Fruit fly (Drosophila melanogaster) whole organism, embryonic: ENCODE data around the gene Hr78.

Source experiments
- ATbp ChIP-seq: fragments of 200-800 bp; sonication (Bioruptor generic); optimal IDR thresholded peaks from 2 replicates; lab custom pipeline; 2017; ENCODE audit warnings: missing biosample characterization, mild to moderate bottlenecking, missing genetic modification characterization, missing genetic modification reagents
- CG10431 ChIP-seq: fragments of 200-800 bp; sonication (Bioruptor generic); optimal IDR thresholded peaks from 3 replicates; lab custom pipeline; 2018; ENCODE audit warnings: missing biosample characterization, mild to moderate bottlenecking, missing genetic modification characterization
- CG10565 ChIP-seq: fragments of 200-800 bp; sonication (Bioruptor generic); optimal IDR thresholded peaks from 3 replicates; lab custom pipeline; 2016; ENCODE audit warnings: missing biosample characterization, mild to moderate bottlenecking, missing genetic modification characterization
- CG11093 ChIP-seq: fragments of 200-800 bp; sonication (Bioruptor generic); IDR thresholded peaks from 3 replicates; pipeline ENCODE4 v1.3.6; 2022; ENCODE audit warnings: missing biosample characterization, missing genetic modification characterization
- CG11456 ChIP-seq: fragments of 200-800 bp; sonication (Bioruptor generic); IDR thresholded peaks from 3 replicates; pipeline ENCODE4 v1.3.6; 2022; ENCODE audit warnings: missing biosample characterization, missing genetic modification characterization
- CG12942 ChIP-seq: fragments of 200-800 bp; sonication (Bioruptor generic); optimal IDR thresholded peaks from 3 replicates; lab custom pipeline; 2016; ENCODE audit warnings: missing biosample characterization, missing genetic modification characterization
- CG14667 ChIP-seq: fragments of 200-800 bp; sonication (Bioruptor generic); IDR thresholded peaks from 2 replicates; pipeline ENCODE4 v1.3.6; 2022; ENCODE audit warnings: missing biosample characterization, missing genetic modification characterization
- CG14710 ChIP-seq: fragments of 200-800 bp; sonication (Bioruptor generic); optimal IDR thresholded peaks from 3 replicates; lab custom pipeline; 2019; ENCODE audit warnings: missing biosample characterization, mild to moderate bottlenecking, missing genetic modification characterization, moderate library complexity
- CG15479 ChIP-seq: fragments of 200-800 bp; sonication (Bioruptor generic); optimal IDR thresholded peaks from 3 replicates; lab custom pipeline; 2019; ENCODE audit warnings: missing biosample characterization, mild to moderate bottlenecking, missing genetic modification characterization, moderate library complexity
- CG15514 ChIP-seq: fragments of 200-800 bp; sonication (Bioruptor generic); optimal IDR thresholded peaks from 3 replicates; lab custom pipeline; 2017; ENCODE audit warnings: missing biosample characterization, missing genetic modification characterization, mild to moderate bottlenecking, moderate library complexity, missing genetic modification reagents
- CG16779 ChIP-seq: fragments of 200-800 bp; sonication (Bioruptor generic); IDR thresholded peaks from 2 replicates; pipeline ENCODE4 v1.3.6; 2022; ENCODE audit warnings: missing biosample characterization, missing genetic modification characterization
- CG17186 ChIP-seq: fragments of 200-800 bp; sonication (Bioruptor generic); optimal IDR thresholded peaks from 3 replicates; lab custom pipeline; 2017; ENCODE audit warnings: missing biosample characterization, missing genetic modification reagents, missing genetic modification characterization
- CG17359 ChIP-seq: fragments of 200-800 bp; sonication (Bioruptor generic); optimal IDR thresholded peaks from 3 replicates; lab custom pipeline; 2018; ENCODE audit warnings: missing biosample characterization, mild to moderate bottlenecking, missing genetic modification characterization, moderate library complexity
- CG17568 ChIP-seq: fragments of 200-800 bp; sonication (Bioruptor generic); optimal IDR thresholded peaks from 2 replicates; lab custom pipeline; 2018; ENCODE audit warnings: missing biosample characterization, mild to moderate bottlenecking, missing genetic modification characterization, moderate library complexity
- CG1792 ChIP-seq: fragments of 200-800 bp; sonication (Bioruptor generic); optimal IDR thresholded peaks from 2 replicates; lab custom pipeline; 2016; ENCODE audit warnings: missing biosample characterization, missing genetic modification characterization
- CG2129 ChIP-seq: fragments of 200-800 bp; sonication (Bioruptor generic); IDR thresholded peaks from 2 replicates; pipeline ENCODE4 v1.3.6; 2022; ENCODE audit warnings: missing biosample characterization, missing genetic modification characterization; ENCODE audit not compliant: partially characterized antibody
- CG31224 ChIP-seq: fragments of 200-800 bp; sonication (Bioruptor generic); IDR thresholded peaks from 2 replicates; pipeline ENCODE4 v1.3.6; 2022; ENCODE audit warnings: missing biosample characterization, missing genetic modification characterization
- CG33213 ChIP-seq: fragments of 200-800 bp; sonication (Bioruptor generic); optimal IDR thresholded peaks from 3 replicates; lab custom pipeline; 2016; ENCODE audit warnings: missing biosample characterization, missing genetic modification characterization
- CG3995 ChIP-seq: fragments of 200-800 bp; sonication (Bioruptor generic); optimal IDR thresholded peaks from 3 replicates; lab custom pipeline; 2016; ENCODE audit warnings: missing biosample characterization, missing genetic modification characterization
- CG4424 ChIP-seq: fragments of 200-800 bp; sonication (Bioruptor generic); optimal IDR thresholded peaks from 3 replicates; lab custom pipeline; 2016; ENCODE audit warnings: missing biosample characterization, missing genetic modification characterization
- CG4617 ChIP-seq: fragments of 200-800 bp; sonication (Bioruptor generic); optimal IDR thresholded peaks from 3 replicates; lab custom pipeline; 2016; ENCODE audit warnings: missing biosample characterization, missing genetic modification characterization, borderline replicate concordance
- CG4854 ChIP-seq: fragments of 200-800 bp; sonication (Bioruptor generic); optimal IDR thresholded peaks from 2 replicates; lab custom pipeline; 2016; ENCODE audit warnings: missing biosample characterization, missing genetic modification characterization, inconsistent platforms
- CG7357 ChIP-seq: fragments of 200-800 bp; sonication (Bioruptor generic); IDR thresholded peaks from 3 replicates; pipeline ENCODE4 v1.3.6; 2022; ENCODE audit warnings: missing biosample characterization, missing genetic modification characterization
- CG7963 ChIP-seq: fragments of 200-800 bp; sonication (Bioruptor generic); IDR thresholded peaks from 3 replicates; pipeline ENCODE4 v1.3.6; 2022; ENCODE audit warnings: missing biosample characterization, missing genetic modification characterization; ENCODE audit not compliant: partially characterized antibody
- CG9727 ChIP-seq: fragments of 200-800 bp; sonication (Bioruptor generic); optimal IDR thresholded peaks from 3 replicates; lab custom pipeline; 2017; ENCODE audit warnings: missing biosample characterization, mild to moderate bottlenecking, missing genetic modification characterization
- CG9797 ChIP-seq: fragments of 200-800 bp; sonication (Bioruptor generic); optimal IDR thresholded peaks from 3 replicates; lab custom pipeline; 2018; ENCODE audit warnings: missing biosample characterization, mild to moderate bottlenecking, missing genetic modification characterization
- CTCF ChIP-seq: fragments of 200-800 bp; sonication (Bioruptor generic); optimal IDR thresholded peaks from 2 replicates; lab custom pipeline; 2017; ENCODE audit warnings: missing biosample characterization, mild to moderate bottlenecking, missing genetic modification characterization, moderate library complexity
- Fer3 ChIP-seq: fragments of 200-800 bp; sonication (Bioruptor generic); optimal IDR thresholded peaks from 2 replicates; lab custom pipeline; 2018; ENCODE audit warnings: missing biosample characterization, mild to moderate bottlenecking, missing genetic modification characterization, moderate library complexity
- Hmx ChIP-seq: fragments of 200-800 bp; sonication (Bioruptor generic); optimal IDR thresholded peaks from 2 replicates; lab custom pipeline; 2016; ENCODE audit warnings: missing biosample characterization, missing genetic modification characterization
- Jarid2 ChIP-seq: fragments of 200-800 bp; sonication (Bioruptor generic); optimal IDR thresholded peaks from 3 replicates; lab custom pipeline; 2017; ENCODE audit warnings: mild to moderate bottlenecking, missing biosample characterization, missing genetic modification reagents, missing genetic modification characterization
- Kr ChIP-seq: fragments of 200-800 bp; sonication (Bioruptor generic); optimal IDR thresholded peaks from 2 replicates; lab custom pipeline; 2017; ENCODE audit warnings: missing biosample characterization, mild to moderate bottlenecking, missing genetic modification characterization
- Lim3 ChIP-seq: fragments of 200-800 bp; sonication (Bioruptor generic); IDR thresholded peaks from 2 replicates; pipeline ENCODE4 v1.3.6; 2022; ENCODE audit warnings: missing biosample characterization, missing genetic modification characterization
- Stat92E ChIP-seq, 3 experiments: fragments of >200 bp in 2 of 3; fragments of 200-800 bp in 1 of 3; sonication (Bioruptor generic) in 1 of 3; optimal IDR thresholded peaks; 2 replicates each; lab custom pipeline; 2017 to 2019; ENCODE audit warnings: missing biosample characterization in 3 of 3, missing genetic modification characterization in 3 of 3, mild to moderate bottlenecking in 1 of 3, moderate library complexity in 1 of 3
- cad ChIP-seq: fragments of >200 bp; optimal IDR thresholded peaks from 2 replicates; lab custom pipeline; 2017; ENCODE audit warnings: missing biosample characterization, missing genetic modification characterization
- ci ChIP-seq: fragments of 200-800 bp; sonication (Bioruptor generic); IDR thresholded peaks from 3 replicates; pipeline ENCODE4 v1.3.6; 2022; ENCODE audit warnings: missing biosample characterization, missing genetic modification characterization
- esg ChIP-seq: fragments of 200-800 bp; sonication (Bioruptor generic); conservative IDR thresholded peaks from 2 replicates; pipeline ENCODE4 v1.3.6; 2022; ENCODE audit warnings: missing biosample characterization, missing genetic modification characterization
- fd102C ChIP-seq: fragments of 200-800 bp; sonication (Bioruptor generic); optimal IDR thresholded peaks from 2 replicates; lab custom pipeline; 2018; ENCODE audit warnings: missing biosample characterization, mild to moderate bottlenecking, missing genetic modification characterization, moderate library complexity
- gfzf ChIP-seq: fragments of 200-800 bp; sonication (Bioruptor generic); optimal IDR thresholded peaks from 2 replicates; lab custom pipeline; 2016; ENCODE audit warnings: missing biosample characterization, mild to moderate bottlenecking, missing genetic modification characterization, moderate library complexity
- kni ChIP-seq: fragments of 200-800 bp; sonication (Bioruptor generic); optimal IDR thresholded peaks from 3 replicates; lab custom pipeline; 2017; ENCODE audit warnings: mild to moderate bottlenecking, missing biosample characterization, missing genetic modification reagents, missing genetic modification characterization
- knrl ChIP-seq: fragments of 200-800 bp; sonication (Bioruptor generic); IDR thresholded peaks from 3 replicates; pipeline ENCODE4 v1.3.6; 2022; ENCODE audit warnings: missing biosample characterization, missing genetic modification characterization; ENCODE audit not compliant: partially characterized antibody
- lbe ChIP-seq: fragments of 200-800 bp; sonication (Bioruptor generic); optimal IDR thresholded peaks from 2 replicates; lab custom pipeline; 2016; ENCODE audit warnings: missing biosample characterization, mild to moderate bottlenecking, missing genetic modification characterization
- lov ChIP-seq, 2 experiments: fragments of 200-800 bp in 1 of 2; fragments of >200 bp in 1 of 2; sonication (Bioruptor generic) in 1 of 2; IDR thresholded peaks in 1 of 2; optimal IDR thresholded peaks in 1 of 2; 2 replicates in 1 of 2; 3 replicates in 1 of 2; pipeline versions ENCODE4 v1.3.6 to Lab custom; 2017 to 2022; ENCODE audit warnings: missing biosample characterization in 1 of 2, missing genetic modification characterization in 1 of 2
- ranshi ChIP-seq: fragments of 200-800 bp; sonication (Bioruptor generic); IDR thresholded peaks from 2 replicates; pipeline ENCODE4 v1.3.6; 2022; ENCODE audit warnings: missing biosample characterization, missing genetic modification characterization
- rib ChIP-seq: fragments of 200-800 bp; sonication (Bioruptor generic); IDR thresholded peaks from 2 replicates; pipeline ENCODE4 v1.3.6; 2022; ENCODE audit warnings: missing biosample characterization, missing genetic modification characterization
- salm ChIP-seq: fragments of 200-800 bp; sonication (Bioruptor generic); optimal IDR thresholded peaks from 2 replicates; lab custom pipeline; 2018; ENCODE audit warnings: missing biosample characterization, mild to moderate bottlenecking, missing genetic modification characterization
- seq ChIP-seq: fragments of 200-800 bp; sonication (Bioruptor generic); IDR thresholded peaks from 2 replicates; pipeline ENCODE4 v1.3.6; 2022; ENCODE audit warnings: missing biosample characterization, missing genetic modification characterization
- tin ChIP-seq: fragments of 200-800 bp; sonication (Bioruptor generic); optimal IDR thresholded peaks from 3 replicates; lab custom pipeline; 2016; ENCODE audit warnings: missing biosample characterization, missing genetic modification characterization
- toy ChIP-seq: fragments of 200-800 bp; sonication (Bioruptor generic); IDR thresholded peaks from 2 replicates; pipeline ENCODE4 v1.3.6; 2022; ENCODE audit warnings: missing biosample characterization, missing genetic modification characterization
- trem ChIP-seq: fragments of 200-800 bp; optimal IDR thresholded peaks from 3 replicates; lab custom pipeline; 2019; ENCODE audit warnings: missing biosample characterization, mild to moderate bottlenecking, missing genetic modification characterization, moderate library complexity
- vfl ChIP-seq: fragments of 200-800 bp; sonication (Bioruptor generic); optimal IDR thresholded peaks from 2 replicates; lab custom pipeline; 2016; ENCODE audit warnings: missing biosample characterization, missing genetic modification characterization
- zen2 ChIP-seq: fragments of 200-800 bp; sonication (Bioruptor generic); IDR thresholded peaks from 3 replicates; pipeline ENCODE4 v1.3.6; 2022; ENCODE audit warnings: missing biosample characterization, missing genetic modification characterization; ENCODE audit not compliant: partially characterized antibody

Gene Hr78

DNA sequence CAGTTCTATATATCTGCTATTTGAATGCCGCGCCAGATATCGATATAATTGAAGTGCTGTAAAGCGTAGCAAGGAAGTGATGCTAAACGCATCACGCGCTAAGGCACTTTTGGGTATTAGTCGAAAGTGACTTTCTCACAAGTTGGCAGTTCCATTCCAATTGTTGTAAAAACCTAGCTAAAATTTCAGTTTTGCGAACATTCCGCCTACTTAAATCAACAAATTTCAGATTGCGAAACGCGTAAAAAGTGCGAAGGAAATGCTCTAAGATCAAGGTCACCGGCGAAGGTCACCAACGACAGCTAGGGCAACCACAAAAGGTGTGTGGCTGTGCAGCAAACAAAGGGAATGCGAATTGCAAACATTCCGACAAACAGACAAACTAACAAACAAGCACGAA, 51.6 kb downstream of the Hr78 start, which contains the start of gene Syx7 (continued):
- TF ChIP-seq CG15514 (GFP tag; lab: Kevin White, UChicago), result peak; percentile 56
- TF ChIP-seq CG9727 (GFP tag; lab: Kevin White, UChicago), result no peak
- peak; percentile 51; the same call in 1 of the 3 replicates for TF ChIP-seq knrl (GFP tag; lab: Robert Waterston, UW)
- TF ChIP-seq CG17186 (GFP tag; lab: Kevin White, UChicago), result peak; percentile 52
- no peak for TF ChIP-seq Hmx (GFP tag; lab: Kevin White, UChicago)
- TF ChIP-seq CG7357 (GFP tag; lab: Robert Waterston, UW), result no peak
- peak; percentile 65 for TF ChIP-seq CG33213 (GFP tag; lab: Kevin White, UChicago)
- TF ChIP-seq CG3995 (GFP tag; lab: Kevin White, UChicago), result peak; percentile 43
- peak; percentile 68 for TF ChIP-seq rib (GFP tag; lab: Robert Waterston, UW)
- TF ChIP-seq Jarid2, result no peak
- peak; percentile 99 for TF ChIP-seq trem (tag; lab: Kevin White, UChicago)
- TF ChIP-seq esg (GFP tag; lab: Robert Waterston, UW), result no peak
- no peak for TF ChIP-seq zen2
- no peak for TF ChIP-seq CG4424 (GFP tag; lab: Kevin White, UChicago)
- TF ChIP-seq lbe, result peak; percentile 38
- TF ChIP-seq CG14667 (GFP tag; lab: Robert Waterston, UW), result no peak
- no peak for TF ChIP-seq Fer3 (tag; lab: Kevin White, UChicago)
- no peak for TF ChIP-seq CTCF (GFP tag; lab: Kevin White, UChicago)
- TF ChIP-seq CG4617 (GFP tag; lab: Kevin White, UChicago), result peak; percentile 96
- no peak for TF ChIP-seq CG17568
- no peak for TF ChIP-seq CG12942 (GFP tag; lab: Kevin White, UChicago)
- TF ChIP-seq CG1792 (GFP tag; lab: Kevin White, UChicago), result no peak
- no peak for TF ChIP-seq seq (GFP tag; lab: Robert Waterston, UW)
- no peak for TF ChIP-seq lov (optimal IDR thresholded peaks at IDR 0.05; lab: Kevin White, UChicago)
- TF ChIP-seq lov (GFP tag; IDR thresholded peaks at IDR 0.05; lab: Robert Waterston, UW), result no peak
- no peak for TF ChIP-seq CG31224 (GFP tag; lab: Robert Waterston, UW)
- TF ChIP-seq kni (GFP tag; lab: Kevin White, UChicago), result no peak
- no peak for TF ChIP-seq cad (GFP tag; lab: Kevin White, UChicago)
- TF ChIP-seq CG10431, result no peak
- TF ChIP-seq CG9797 (GFP tag; lab: Kevin White, UChicago), result peak; percentile 75
- TF ChIP-seq gfzf (GFP tag; lab: Kevin White, UChicago), result peak; percentile 94
- peak; percentile 32 for TF ChIP-seq tin (GFP tag; lab: Kevin White, UChicago)
- no peak for TF ChIP-seq ATbp (GFP tag; lab: Kevin White, UChicago)
- no peak for TF ChIP-seq CG11456 (GFP tag; lab: Robert Waterston, UW)
- TF ChIP-seq Lim3, result no peak
- no peak for TF ChIP-seq toy (GFP tag; lab: Robert Waterston, UW)
- TF ChIP-seq CG11093 (GFP tag; lab: Robert Waterston, UW), result no peak
- no peak for TF ChIP-seq ranshi (GFP tag; lab: Robert Waterston, UW)
- TF ChIP-seq CG4854 (GFP tag; lab: Kevin White, UChicago), result peak; percentile 15
- 0 out of 3 replicates have a peak, but pooled peaks have one; percentile 34 for TF ChIP-seq CG7963 (GFP tag; lab: Robert Waterston, UW)
- TF ChIP-seq CG14710 (tag; lab: Kevin White, UChicago), result peak; percentile 52
- peak; percentile 36 for TF ChIP-seq vfl (GFP tag; lab: Kevin White, UChicago)
- no peak for TF ChIP-seq CG2129 (GFP tag; lab: Robert Waterston, UW)
- peak in 1 of 3 experiments; percentile 1 for TF ChIP-seq Stat92E (GFP tag; optimal IDR thresholded peaks at IDR 0.05; lab: Kevin White, UChicago)
- TF ChIP-seq Kr, result no peak
- no peak for TF ChIP-seq CG15479 (GFP tag; lab: Kevin White, UChicago)
- no peak for TF ChIP-seq CG10565 (GFP tag; lab: Kevin White, UChicago)
- TF ChIP-seq ci (GFP tag; lab: Robert Waterston, UW), result no peak
- TF ChIP-seq CG16779 (GFP tag; lab: Robert Waterston, UW), result no peak
- no peak for TF ChIP-seq salm (tag; lab: Kevin White, UChicago)
- TF ChIP-seq CG17359 (tag; lab: Kevin White, UChicago), result no peak
- TF ChIP-seq fd102C, result no peak
